Worm (Caenorhabditis elegans): ENCODE measurements around the gene tbx-7.

Gene tbx-7

ce11 chrIII:6056179-6056578 lies 27.8 kb upstream of the tbx-7 start:
- TF ChIP-seq elt-3 (tag; optimal IDR thresholded peaks at IDR 0.05) = no peak
- no peak for TF ChIP-seq flh-1 (GFP tag; optimal IDR thresholded peaks at IDR 0.05)
- TF ChIP-seq zip-8 (tag; optimal IDR thresholded peaks at IDR 0.05) = no peak
- TF ChIP-seq lin-32 (GFP tag; optimal IDR thresholded peaks at IDR 0.05) = no peak
- no peak for TF ChIP-seq ceh-43 (GFP tag; optimal IDR thresholded peaks at IDR 0.05)
- TF ChIP-seq mab-5 (tag; optimal IDR thresholded peaks at IDR 0.05) = no peak
- no peak for TF ChIP-seq unc-39 (tag; optimal IDR thresholded peaks at IDR 0.05)
- no peak for TF ChIP-seq mep-1 (tag; optimal IDR thresholded peaks at IDR 0.05)
- TF ChIP-seq ceh-39 (tag; optimal IDR thresholded peaks at IDR 0.05) = no peak
- TF ChIP-seq M03D4.4 (tag; optimal IDR thresholded peaks at IDR 0.05) = no peak
- TF ChIP-seq ztf-11 (tag; optimal IDR thresholded peaks at IDR 0.05) = no peak
- no peak for TF ChIP-seq mls-2 (tag; optimal IDR thresholded peaks at IDR 0.05)
- TF ChIP-seq ces-1 (GFP tag; optimal IDR thresholded peaks at IDR 0.05) = no peak
- TF ChIP-seq blmp-1 (tag; optimal IDR thresholded peaks at IDR 0.05) = no peak
- no peak for TF ChIP-seq sptf-1 (tag; optimal IDR thresholded peaks at IDR 0.05)

DNA sequence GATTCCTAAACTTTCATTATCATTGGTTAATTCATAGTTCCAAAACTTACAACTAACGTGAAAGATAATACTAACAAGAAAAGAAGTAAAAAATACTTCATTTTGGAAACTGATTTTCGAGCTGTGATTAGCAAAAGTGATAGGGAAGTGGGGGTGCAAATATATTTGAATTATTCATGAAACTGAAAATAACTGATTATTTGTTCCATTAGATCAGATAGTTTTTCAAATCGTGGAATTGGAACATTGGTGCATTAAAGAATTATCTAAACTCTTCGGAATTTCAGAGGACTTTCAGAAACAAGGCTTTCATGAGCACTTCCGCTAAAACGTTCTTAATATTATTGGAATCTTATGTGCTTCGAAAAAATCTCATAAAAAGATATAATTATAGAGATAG lies 27.4 kb upstream of the tbx-7 start, which contains the start of gene F40H6.5:
Gene F40H6.5 (minus strand): TSS at position 101 of the 400 bp plus-strand sequence.
- TF ChIP-seq ham-2 (GFP tag; optimal IDR thresholded peaks at IDR 0.05) (no peak), mls-2 (tag; optimal IDR thresholded peaks at IDR 0.05) (no peak), mab-5 (tag; optimal IDR thresholded peaks at IDR 0.05) (no peak), unc-39 (tag; optimal IDR thresholded peaks at IDR 0.05) (no peak), nhr-237 (tag; optimal IDR thresholded peaks at IDR 0.05) (no peak), tbx-8 (GFP tag; optimal IDR thresholded peaks at IDR 0.05) (no peak), unc-120 (tag; optimal IDR thresholded peaks at IDR 0.05; ENCODE audit: poor library complexity, severe bottlenecking) (no peak), drap-1 (GFP tag; optimal IDR thresholded peaks at IDR 0.05) (no peak), zip-8 (tag; optimal IDR thresholded peaks at IDR 0.05) (no peak)

ce11 chrIII:6046881-6047280 lies 18.5 kb upstream of the tbx-7 start, which contains the start of gene tbx-11:
tbx-11 (minus strand) TSS chrIII:6046981.
- peak; percentile 29 for TF ChIP-seq nhr-2 (tag; optimal IDR thresholded peaks at IDR 0.05)
- no peak for TF ChIP-seq ceh-43 (GFP tag; optimal IDR thresholded peaks at IDR 0.05)

ce11 chrIII:6039370-6039769 lies 11.0 kb upstream of the tbx-7 start, which contains the start of gene ift-139:
ift-139 (minus strand) TSS chrIII:6039470.
- TF ChIP-seq nhr-12 (tag; optimal IDR thresholded peaks at IDR 0.05) = no peak
- no peak for TF ChIP-seq unc-39 (tag; optimal IDR thresholded peaks at IDR 0.05)
- TF ChIP-seq elt-3 (tag; optimal IDR thresholded peaks at IDR 0.05) = no peak
- no peak for TF ChIP-seq hlh-1 (tag; optimal IDR thresholded peaks at IDR 0.05)
- TF ChIP-seq mab-5 (tag; optimal IDR thresholded peaks at IDR 0.05) = no peak
- TF ChIP-seq drap-1 (GFP tag; optimal IDR thresholded peaks at IDR 0.05) = no peak
- TF ChIP-seq elt-1 (tag; optimal IDR thresholded peaks at IDR 0.05; ENCODE audit: borderline replicate concordance, insufficient read depth) = no peak
- no peak for TF ChIP-seq ham-2 (GFP tag; optimal IDR thresholded peaks at IDR 0.05)
- no peak for TF ChIP-seq ceh-43 (GFP tag; optimal IDR thresholded peaks at IDR 0.05)

DNA sequence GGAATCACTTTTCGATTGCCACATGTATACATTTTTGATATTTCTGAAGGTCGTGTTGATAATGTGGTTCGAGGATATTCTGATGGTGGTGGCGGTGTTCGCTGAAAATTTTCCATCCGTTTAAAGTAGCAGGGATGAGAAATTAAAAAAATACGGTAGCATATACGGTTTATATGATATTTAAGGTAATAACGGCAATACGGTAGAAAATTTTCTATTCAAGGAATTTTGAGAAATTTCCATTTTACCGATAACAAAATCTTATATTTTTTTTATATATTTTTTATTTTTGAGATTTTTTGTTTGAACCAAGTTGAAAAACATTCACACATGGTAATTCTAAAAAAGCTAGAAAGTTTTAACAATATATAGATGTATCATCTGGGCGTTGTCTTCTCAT lies 2.2 kb upstream of the tbx-7 start, which contains the start of gene ZK328.6:
Gene ZK328.6 (minus strand): TSS at position 101 of the 400 bp plus-strand sequence.
- TF ChIP-seq drap-1 (GFP tag; optimal IDR thresholded peaks at IDR 0.05) = no peak
- no peak for TF ChIP-seq mls-2 (tag; optimal IDR thresholded peaks at IDR 0.05)
- no peak for TF ChIP-seq lin-32 (GFP tag; optimal IDR thresholded peaks at IDR 0.05)
- TF ChIP-seq ceh-43 (GFP tag; optimal IDR thresholded peaks at IDR 0.05) = no peak
- no peak for TF ChIP-seq zip-8 (tag; optimal IDR thresholded peaks at IDR 0.05)
- TF ChIP-seq ham-2 (GFP tag; optimal IDR thresholded peaks at IDR 0.05) = no peak
- TF ChIP-seq snpc-4 (tag; optimal IDR thresholded peaks at IDR 0.05) = no peak
- TF ChIP-seq sem-2 (GFP tag; optimal IDR thresholded peaks at IDR 0.05) = no peak
- TF ChIP-seq mab-5 (tag; optimal IDR thresholded peaks at IDR 0.05) = no peak
- TF ChIP-seq ztf-11 (tag; optimal IDR thresholded peaks at IDR 0.05) = no peak
- TF ChIP-seq pha-4 (tag; optimal IDR thresholded peaks at IDR 0.05) = no peak
- TF ChIP-seq flh-1 (GFP tag; optimal IDR thresholded peaks at IDR 0.05) = no peak
- no peak for TF ChIP-seq elt-3 (tag; optimal IDR thresholded peaks at IDR 0.05)
- no peak for TF ChIP-seq unc-62 (GFP tag; optimal IDR thresholded peaks at IDR 0.05)
- TF ChIP-seq nhr-237 (tag; optimal IDR thresholded peaks at IDR 0.05) = no peak
- no peak for TF ChIP-seq cnd-1 (tag; optimal IDR thresholded peaks at IDR 0.05)
- TF ChIP-seq blmp-1 (tag; optimal IDR thresholded peaks at IDR 0.05) = no peak
- TF ChIP-seq nhr-12 (tag; optimal IDR thresholded peaks at IDR 0.05) = no peak
- no peak for TF ChIP-seq sptf-1 (tag; optimal IDR thresholded peaks at IDR 0.05)
- no peak for TF ChIP-seq nhr-28 (tag; optimal IDR thresholded peaks at IDR 0.05)
